Worm (Caenorhabditis elegans): ENCODE results near the gene C49F5.5.

DNA sequence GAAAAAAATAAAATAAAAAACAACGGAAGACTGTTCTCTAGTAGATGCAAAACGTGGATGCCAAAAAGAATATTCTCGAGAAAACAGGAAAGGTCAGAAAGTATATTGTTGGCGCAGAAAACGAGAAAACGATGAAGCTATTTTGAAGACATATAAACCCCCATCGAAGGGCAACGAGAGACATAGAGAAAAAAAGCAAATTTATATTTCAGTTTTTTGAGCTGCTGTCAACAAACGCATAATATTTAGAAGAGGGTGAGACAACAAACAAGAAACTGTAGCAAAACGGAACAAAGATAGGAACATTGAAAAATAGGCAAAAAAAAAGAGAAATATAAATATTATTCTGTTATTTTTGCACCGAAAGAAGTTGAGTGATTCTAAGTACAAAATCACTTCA lies 6.3 kb downstream of the C49F5.5 start:
- no peak for TF ChIP-seq ceh-43 (GFP tag; optimal IDR thresholded peaks at IDR 0.05)
- TF ChIP-seq blmp-1 (tag; optimal IDR thresholded peaks at IDR 0.05) = no peak
- TF ChIP-seq snpc-4 (tag; optimal IDR thresholded peaks at IDR 0.05) = no peak
- TF ChIP-seq pha-4 (tag; optimal IDR thresholded peaks at IDR 0.05) = no peak
- TF ChIP-seq unc-62 (GFP tag; optimal IDR thresholded peaks at IDR 0.05) = no peak
- no peak for TF ChIP-seq lin-13 (tag; optimal IDR thresholded peaks at IDR 0.05)
- TF ChIP-seq nhr-237 (tag; optimal IDR thresholded peaks at IDR 0.05) = no peak
- no peak for TF ChIP-seq ces-1 (GFP tag; optimal IDR thresholded peaks at IDR 0.05)
